Worm (Caenorhabditis elegans): ENCODE measurements around the gene Y110A2AL.7.
A peak's percentile ranks its signal among the peaks of the same experiment; 100 is the strongest.

Y110A2AL.7 gene

ce11 chrII:2888957-2889630 is 46.1 kb upstream of the Y110A2AL.7 start, which contains the start of gene pinn-1 (continued):
- TF ChIP-seq hif-1 (tag; optimal IDR thresholded peaks at IDR 0.05) (peak in 1 of 2 experiments; percentile 94), jun-1 (tag; optimal IDR thresholded peaks at IDR 0.05) (peak; percentile 68), attf-4 (tag; optimal IDR thresholded peaks at IDR 0.05) (no peak), ZK337.2 (GFP tag; IDR thresholded peaks at IDR 0.05) (peak; percentile 96), spr-3 (GFP tag; optimal IDR thresholded peaks at IDR 0.05) (no peak), nhr-77 (tag; optimal IDR thresholded peaks at IDR 0.05) (peak; percentile 53), set-16 (GFP tag; IDR thresholded peaks at IDR 0.05) (peak; percentile 18; the same call in 1 of the 2 replicates), nhr-76 (tag; optimal IDR thresholded peaks at IDR 0.05) (no peak), lin-29 (GFP tag; IDR thresholded peaks at IDR 0.05) (no peak), lin-39 (tag; optimal IDR thresholded peaks at IDR 0.05) (no peak)

ce11 chrII:2885518-2886449 is 42.8 kb upstream of the Y110A2AL.7 start:
- peak; percentile 89 for TF ChIP-seq ceh-28 (tag; optimal IDR thresholded peaks at IDR 0.05)
- TF ChIP-seq saeg-2 (GFP tag; IDR thresholded peaks at IDR 0.05): no peak

- TF ChIP-seq ceh-62 (tag; optimal IDR thresholded peaks at IDR 0.05) (no peak), ama-1 (optimal IDR thresholded peaks at IDR 0.05) (no peak), nhr-42 (GFP tag; IDR thresholded peaks at IDR 0.05) (no peak), dve-1 (tag; optimal IDR thresholded peaks at IDR 0.05; ENCODE audit: insufficient read depth) (no peak), duxl-1 (tag; optimal IDR thresholded peaks at IDR 0.05; ENCODE audit: poor library complexity) (no peak)
Measured at ce11 chrII:2884810-2885209, 41.8 kb upstream of the Y110A2AL.7 start, which contains the start of gene pigw-1. pigw-1 (minus strand) TSS chrII:2884910.

DNA sequence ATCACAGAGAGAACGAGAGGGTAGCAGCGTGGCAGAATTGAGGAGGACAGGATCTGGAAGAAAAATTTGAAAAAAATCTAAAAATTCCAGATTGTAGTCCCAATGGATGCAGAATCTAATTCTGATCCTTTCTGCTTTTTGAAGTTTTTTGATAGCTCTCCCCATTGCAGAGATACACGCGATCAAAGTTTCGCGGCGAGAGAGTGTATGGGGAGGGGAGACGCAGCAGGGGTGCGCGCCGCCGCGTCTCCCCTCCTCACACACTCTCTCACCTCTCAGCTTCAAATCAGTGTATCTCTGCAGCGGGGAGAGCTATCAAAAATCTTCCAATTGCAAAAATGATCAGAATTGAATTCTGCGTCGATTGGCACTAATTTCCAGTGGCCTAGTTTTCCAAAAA is 38.1 kb upstream of the Y110A2AL.7 start:
- peak; percentile 10; the same call in 1 of the 2 replicates for TF ChIP-seq lim-7 (GFP tag; IDR thresholded peaks at IDR 0.05)
- no peak for TF ChIP-seq ZK546.5 (tag; optimal IDR thresholded peaks at IDR 0.05)
- TF ChIP-seq lin-38 (GFP tag; IDR thresholded peaks at IDR 0.05): 0 out of 2 replicates have a peak, but pooled peaks have one; percentile 7
- TF ChIP-seq lin-1 (GFP tag; IDR thresholded peaks at IDR 0.05): no peak
- TF ChIP-seq set-16 (GFP tag; IDR thresholded peaks at IDR 0.05): peak; percentile 54

DNA sequence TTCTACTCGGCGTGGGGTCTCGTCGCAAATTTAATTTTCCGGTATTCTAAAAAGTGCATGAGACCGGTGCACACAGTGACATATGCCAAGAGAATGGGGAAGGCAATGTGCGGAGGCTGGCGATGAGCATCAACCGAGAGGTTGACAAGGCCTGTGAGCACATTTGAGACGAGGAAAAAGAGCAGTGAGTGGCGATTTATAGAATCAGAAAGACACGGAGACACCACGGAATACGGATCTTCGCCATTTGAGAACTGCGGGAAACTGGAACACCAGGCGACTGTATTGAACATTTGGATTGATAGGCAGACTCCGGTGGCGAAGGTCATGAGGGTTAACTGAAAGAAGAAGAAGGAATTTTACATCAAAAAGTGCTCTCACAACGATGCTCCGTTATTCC is 35.9 kb upstream of the Y110A2AL.7 start:
- TF ChIP-seq saeg-2 (GFP tag; IDR thresholded peaks at IDR 0.05): no peak
- peak; percentile 92 for TF ChIP-seq aha-1 (tag)
- TF ChIP-seq zag-1 (tag; optimal IDR thresholded peaks at IDR 0.05): no peak
- no peak for TF ChIP-seq ces-1 (GFP tag; optimal IDR thresholded peaks at IDR 0.05)

- TF ChIP-seq nhr-28 (tag; optimal IDR thresholded peaks at IDR 0.05) (no peak), ceh-28 (tag; optimal IDR thresholded peaks at IDR 0.05) (no peak), arid-1 (GFP tag; conservative IDR thresholded peaks at IDR 0.05) (no peak), snpc-4 (tag; optimal IDR thresholded peaks at IDR 0.05) (no peak), lin-15B (tag; optimal IDR thresholded peaks at IDR 0.05) (no peak), ces-1 (GFP tag; optimal IDR thresholded peaks at IDR 0.05) (no peak), nhr-76 (tag; optimal IDR thresholded peaks at IDR 0.05) (no peak), sdz-12 (GFP tag; optimal IDR thresholded peaks at IDR 0.05) (no peak), ceh-20 (GFP tag; IDR thresholded peaks at IDR 0.05) (no peak), nhr-102 (tag; optimal IDR thresholded peaks at IDR 0.05) (no peak), ztf-7 (tag; optimal IDR thresholded peaks at IDR 0.05) (no peak)
Measured at ce11 chrII:2874801-2875200, 31.8 kb upstream of the Y110A2AL.7 start, which contains the start of gene Y110A2AL.1. Y110A2AL.1 (plus strand) TSS chrII:2875101.
